Fruit fly (Drosophila melanogaster) whole organism, prepupa: Measurements from ENCODE around the gene CG5644.

Experiments used
- Blimp-1 ChIP-seq: fragments of 200-800 bp; sonication (Bioruptor generic); optimal IDR thresholded peaks from 3 replicates; lab custom pipeline; 2017; ENCODE audit warnings: missing biosample characterization, missing genetic modification characterization, mild to moderate bottlenecking, moderate library complexity, missing genetic modification reagents
- CG10669 ChIP-seq: fragments of 200-800 bp; sonication (Bioruptor generic); optimal IDR thresholded peaks from 3 replicates; lab custom pipeline; 2018; ENCODE audit warnings: missing biosample characterization, mild to moderate bottlenecking, missing genetic modification characterization, moderate library complexity
- CG11294 ChIP-seq: fragments of 200-800 bp; sonication (Bioruptor generic); IDR thresholded peaks from 2 replicates; pipeline ENCODE4 v1.3.6; 2022; ENCODE audit warnings: missing biosample characterization, missing genetic modification characterization
- CG11762 ChIP-seq: fragments of 200-800 bp; sonication (Bioruptor generic); optimal IDR thresholded peaks from 3 replicates; lab custom pipeline; 2016; ENCODE audit warnings: missing biosample characterization, missing genetic modification characterization; ENCODE audit not compliant: insufficient read depth
- CG11902 ChIP-seq: fragments of 200-800 bp; sonication (Bioruptor generic); optimal IDR thresholded peaks from 3 replicates; lab custom pipeline; 2016; ENCODE audit warnings: missing biosample characterization, missing genetic modification characterization
- CG16779 ChIP-seq: fragments of 200-800 bp; sonication (Bioruptor generic); optimal IDR thresholded peaks from 3 replicates; lab custom pipeline; 2017; ENCODE audit warnings: missing biosample characterization, mild to moderate bottlenecking, missing genetic modification characterization
- CG3032 ChIP-seq: fragments of 200-800 bp; optimal IDR thresholded peaks from 2 replicates; lab custom pipeline; 2019; ENCODE audit warnings: missing biosample characterization, mild to moderate bottlenecking, missing genetic modification characterization, moderate library complexity
- CG31627 ChIP-seq: fragments of 200-800 bp; sonication (Bioruptor generic); optimal IDR thresholded peaks from 3 replicates; lab custom pipeline; 2016; ENCODE audit warnings: missing biosample characterization, missing genetic modification characterization
- CG32006 ChIP-seq: fragments of 200-800 bp; sonication (Bioruptor generic); optimal IDR thresholded peaks from 3 replicates; lab custom pipeline; 2017; ENCODE audit warnings: missing biosample characterization, mild to moderate bottlenecking, missing genetic modification characterization
- CG34406 ChIP-seq: fragments of 200-800 bp; sonication (Bioruptor generic); optimal IDR thresholded peaks from 3 replicates; lab custom pipeline; 2016; ENCODE audit warnings: missing biosample characterization, missing genetic modification characterization
- CG6163 ChIP-seq: fragments of 200-800 bp; sonication (Bioruptor generic); IDR thresholded peaks from 3 replicates; pipeline ENCODE4 v1.3.6; 2022; ENCODE audit warnings: missing biosample characterization, missing genetic modification characterization
- CG6276 ChIP-seq: fragments of 200-800 bp; sonication (Bioruptor generic); optimal IDR thresholded peaks from 2 replicates; lab custom pipeline; 2017; ENCODE audit warnings: missing biosample characterization, mild to moderate bottlenecking, missing genetic modification characterization
- CG6792 ChIP-seq: fragments of 200-800 bp; sonication (Bioruptor generic); optimal IDR thresholded peaks from 3 replicates; lab custom pipeline; 2016; ENCODE audit warnings: missing biosample characterization, missing genetic modification characterization
- CG6808 ChIP-seq: fragments of 200-800 bp; sonication (Bioruptor generic); optimal IDR thresholded peaks from 3 replicates; lab custom pipeline; 2017; ENCODE audit warnings: missing biosample characterization, missing genetic modification characterization, mild to moderate bottlenecking, moderate library complexity, missing genetic modification reagents
- CG7368 ChIP-seq: fragments of 200-800 bp; sonication (Bioruptor generic); optimal IDR thresholded peaks from 3 replicates; lab custom pipeline; 2016; ENCODE audit warnings: missing biosample characterization, missing genetic modification characterization
- CG8119 ChIP-seq: fragments of 200-800 bp; sonication (Bioruptor generic); IDR thresholded peaks from 3 replicates; pipeline ENCODE4 v1.3.6; 2022; ENCODE audit warnings: missing biosample characterization, missing genetic modification characterization
- CG8319 ChIP-seq: fragments of 200-800 bp; sonication (Bioruptor generic); optimal IDR thresholded peaks from 3 replicates; lab custom pipeline; 2016; ENCODE audit warnings: missing biosample characterization, missing genetic modification characterization
- CG8632 ChIP-seq: fragments of 200-800 bp; sonication (Bioruptor generic); optimal IDR thresholded peaks from 3 replicates; lab custom pipeline; 2016; ENCODE audit warnings: missing biosample characterization, missing genetic modification characterization
- Eip75B ChIP-seq: fragments of 200-800 bp; sonication (Bioruptor generic); optimal IDR thresholded peaks from 3 replicates; lab custom pipeline; 2016; ENCODE audit warnings: missing biosample characterization, missing genetic modification characterization
- Eip78C ChIP-seq: fragments of 200-800 bp; sonication (Bioruptor generic); peaks from one replicate; lab custom pipeline; 2016; ENCODE audit warnings: missing biosample characterization, missing genetic modification characterization
- Eip93F ChIP-seq: fragments of 200-800 bp; sonication (Bioruptor generic); optimal IDR thresholded peaks from 2 replicates; lab custom pipeline; 2016; ENCODE audit warnings: missing biosample characterization, mild to moderate bottlenecking, missing genetic modification characterization
- Ets21C ChIP-seq: fragments of 200-800 bp; sonication (Bioruptor generic); optimal IDR thresholded peaks from 3 replicates; lab custom pipeline; 2016; ENCODE audit warnings: missing biosample characterization, missing genetic modification characterization
- Ets96B ChIP-seq: fragments of 200-800 bp; optimal IDR thresholded peaks from 2 replicates; lab custom pipeline; 2019; ENCODE audit warnings: missing biosample characterization, mild to moderate bottlenecking, missing genetic modification characterization, moderate library complexity
- Gug ChIP-seq: fragments of 200-800 bp; sonication (Bioruptor generic); IDR thresholded peaks from 2 replicates; pipeline ENCODE4 v1.3.6; 2022; ENCODE audit warnings: missing biosample characterization, missing genetic modification characterization
- Hr39 ChIP-seq: fragments of 200-800 bp; sonication (Bioruptor generic); optimal IDR thresholded peaks from 2 replicates; lab custom pipeline; 2016; ENCODE audit warnings: missing biosample characterization, missing genetic modification characterization
- Hr4 ChIP-seq: fragments of 200-800 bp; sonication (Bioruptor generic); optimal IDR thresholded peaks from 3 replicates; lab custom pipeline; 2016; ENCODE audit warnings: missing biosample characterization, missing genetic modification characterization
- Lpt ChIP-seq: fragments of 200-800 bp; sonication (Bioruptor generic); optimal IDR thresholded peaks from 3 replicates; lab custom pipeline; 2016; ENCODE audit warnings: missing biosample characterization, missing genetic modification characterization
- Met ChIP-seq: fragments of 200-800 bp; sonication (Bioruptor generic); optimal IDR thresholded peaks from 3 replicates; lab custom pipeline; 2016; ENCODE audit warnings: missing biosample characterization, missing genetic modification characterization
- OdsH ChIP-seq: fragments of 200-800 bp; sonication (Bioruptor generic); optimal IDR thresholded peaks from 3 replicates; lab custom pipeline; 2016; ENCODE audit warnings: missing biosample characterization, missing genetic modification characterization
- Smox ChIP-seq: fragments of 200-800 bp; sonication (Bioruptor generic); optimal IDR thresholded peaks from 3 replicates; lab custom pipeline; 2016; ENCODE audit warnings: missing biosample characterization, missing genetic modification characterization
- Sox102F ChIP-seq: fragments of 200-800 bp; sonication (Bioruptor generic); optimal IDR thresholded peaks from 2 replicates; lab custom pipeline; 2016; ENCODE audit warnings: missing biosample characterization, mild to moderate bottlenecking, missing genetic modification characterization
- Sox14 ChIP-seq: fragments of 200-800 bp; sonication (Bioruptor generic); optimal IDR thresholded peaks from 3 replicates; lab custom pipeline; 2016; ENCODE audit warnings: missing biosample characterization, missing genetic modification characterization
- Sox15 ChIP-seq: fragments of 200-800 bp; sonication (Bioruptor generic); optimal IDR thresholded peaks from 3 replicates; lab custom pipeline; 2016; ENCODE audit warnings: missing biosample characterization, missing genetic modification characterization
- achi ChIP-seq: fragments of 200-800 bp; sonication (Bioruptor generic); optimal IDR thresholded peaks from 3 replicates; lab custom pipeline; 2016; ENCODE audit warnings: missing biosample characterization, missing genetic modification characterization
- cyc ChIP-seq: fragments of 200-800 bp; sonication (Bioruptor generic); optimal IDR thresholded peaks from 3 replicates; lab custom pipeline; 2016; ENCODE audit warnings: missing biosample characterization, missing genetic modification characterization
- dsx ChIP-seq: fragments of 200-800 bp; optimal IDR thresholded peaks from 3 replicates; lab custom pipeline; 2019; ENCODE audit warnings: missing biosample characterization, mild to moderate bottlenecking, missing genetic modification characterization, moderate library complexity; ENCODE audit not compliant: poor library complexity, severe bottlenecking
- fd85E ChIP-seq: fragments of 200-800 bp; sonication (Bioruptor generic); optimal IDR thresholded peaks from 3 replicates; lab custom pipeline; 2016; ENCODE audit warnings: missing biosample characterization, missing genetic modification characterization
- lz ChIP-seq: fragments of 200-800 bp; sonication (Bioruptor generic); optimal IDR thresholded peaks from 3 replicates; lab custom pipeline; 2016; ENCODE audit warnings: missing biosample characterization, missing genetic modification characterization
- net ChIP-seq: fragments of 200-800 bp; sonication (Bioruptor generic); optimal IDR thresholded peaks from 3 replicates; lab custom pipeline; 2016; ENCODE audit warnings: missing biosample characterization, missing genetic modification characterization
- spab ChIP-seq: fragments of 200-800 bp; sonication (Bioruptor generic); optimal IDR thresholded peaks from 2 replicates; lab custom pipeline; 2017; ENCODE audit warnings: missing biosample characterization, mild to moderate bottlenecking, missing genetic modification characterization, missing genetic modification reagents
- svp ChIP-seq: fragments of 200-800 bp; sonication (Bioruptor generic); peaks from one replicate; lab custom pipeline; 2016; ENCODE audit warnings: missing biosample characterization, missing genetic modification characterization
- topi ChIP-seq: fragments of 200-800 bp; sonication (Bioruptor generic); optimal IDR thresholded peaks from 3 replicates; lab custom pipeline; 2016; ENCODE audit warnings: missing biosample characterization, missing genetic modification characterization
- vri ChIP-seq: fragments of 200-800 bp; sonication (Bioruptor generic); optimal IDR thresholded peaks from 3 replicates; lab custom pipeline; 2016; ENCODE audit warnings: missing biosample characterization, mild to moderate bottlenecking, missing genetic modification characterization

The CG5644 gene

DNA sequence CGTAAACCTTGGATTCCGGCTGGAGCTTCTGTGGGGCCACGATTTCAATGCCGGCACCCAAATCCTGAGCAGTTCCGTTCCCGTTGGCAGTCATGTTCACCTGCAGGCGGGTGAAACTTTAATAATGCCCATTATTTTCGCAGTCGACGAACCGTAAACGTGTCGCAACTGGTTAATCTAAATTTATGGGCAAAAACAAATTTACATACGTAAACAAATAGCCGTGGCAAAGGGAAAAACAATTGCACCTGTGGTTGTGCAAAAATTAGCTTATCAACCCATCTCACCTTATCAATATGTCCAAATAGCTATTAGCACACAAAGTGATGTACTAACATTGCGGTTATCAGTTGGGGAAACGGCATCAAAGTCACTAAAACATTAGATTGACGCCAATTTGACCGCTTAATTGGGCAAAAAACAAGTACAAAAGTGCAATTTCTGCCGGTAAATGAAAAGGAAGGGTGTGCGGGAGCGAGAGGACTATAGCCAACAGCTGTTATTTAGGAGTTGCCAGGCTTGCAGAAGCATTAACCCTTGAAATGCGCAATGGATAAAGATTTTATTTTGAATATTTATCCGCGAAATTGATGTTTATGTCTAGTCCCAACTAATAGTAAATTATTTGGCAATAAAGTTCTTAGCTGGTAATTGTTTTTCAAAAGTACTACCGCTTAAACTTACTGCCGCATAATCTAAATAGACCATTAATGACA, 5.6 kb upstream of the CG5644 start (continued):
- TF ChIP-seq Gug (GFP tag; lab: Robert Waterston, UW) (no peak), CG8632 (GFP tag; lab: Kevin White, UChicago) (no peak), CG6276 (no peak), Ets96B (tag; lab: Kevin White, UChicago) (no peak), Ets21C (GFP tag; lab: Kevin White, UChicago) (no peak), CG34406 (GFP tag; lab: Kevin White, UChicago) (no peak), Eip75B (peak; percentile 41), topi (GFP tag; lab: Kevin White, UChicago) (no peak), Sox14 (GFP tag; lab: Kevin White, UChicago) (peak; percentile 13), CG6808 (GFP tag; lab: Kevin White, UChicago) (no peak), vri (no peak)

DNA sequence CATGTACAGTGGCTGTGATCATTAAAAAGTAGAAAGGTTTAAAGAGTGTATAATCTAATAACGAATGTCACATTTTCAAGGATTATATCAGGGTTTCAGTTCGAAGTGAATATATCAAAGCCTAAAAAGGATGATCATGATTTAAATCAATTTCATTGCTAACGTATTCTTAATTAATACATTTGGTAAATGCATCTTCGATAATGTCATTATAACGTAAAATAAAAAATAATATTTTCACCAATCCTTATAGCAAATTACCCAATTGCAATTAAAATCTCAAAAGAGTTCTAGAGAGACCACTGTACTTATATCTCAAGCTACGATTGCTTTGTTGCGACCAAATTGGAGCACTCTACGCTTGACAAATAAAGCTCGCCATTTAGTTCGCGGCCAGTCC, 2.4 kb upstream of the CG5644 start:
- no peak for TF ChIP-seq CG32006
- no peak for TF ChIP-seq Ets96B (tag; lab: Kevin White, UChicago)
- TF ChIP-seq cyc (GFP tag; lab: Kevin White, UChicago), result no peak
- no peak for TF ChIP-seq net (GFP tag; lab: Kevin White, UChicago)
- TF ChIP-seq Smox (GFP tag; lab: Kevin White, UChicago), result no peak
- no peak for TF ChIP-seq Hr39
- peak; percentile 75 for TF ChIP-seq svp (GFP tag; lab: Kevin White, UChicago)
- TF ChIP-seq Eip78C (GFP tag; lab: Kevin White, UChicago), result peak; percentile 79
- TF ChIP-seq, all 60 proteins: peak for 2

DNA sequence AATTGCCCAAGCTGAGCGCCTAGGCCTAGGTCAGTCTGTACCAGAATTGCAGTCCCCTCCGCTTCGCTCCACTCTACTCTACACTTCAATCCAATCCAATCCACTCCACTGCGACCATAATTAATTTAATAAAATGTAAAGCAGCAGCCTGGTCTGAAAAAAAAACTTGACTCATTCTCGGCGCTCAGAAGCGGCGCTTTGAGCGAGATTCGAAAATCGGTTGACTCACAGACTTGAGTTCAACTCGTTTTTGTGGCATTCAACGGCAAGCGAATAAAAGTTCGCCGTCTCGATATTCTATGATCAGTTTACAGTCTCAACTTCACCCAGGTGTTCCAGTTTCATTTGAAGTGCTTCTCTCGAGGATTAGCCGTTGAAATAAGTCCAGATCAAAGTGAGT, 1.8 kb upstream of the CG5644 start, which contains the start of gene CG13314:
Gene CG13314 (plus strand): TSS at position 301 of the 400 bp plus-strand sequence.
- no peak for TF ChIP-seq CG16779 (tag; lab: Kevin White, UChicago)
- TF ChIP-seq Sox102F (GFP tag; lab: Kevin White, UChicago), result no peak
- no peak for TF ChIP-seq Eip93F (GFP tag; lab: Kevin White, UChicago)
- TF ChIP-seq Blimp-1 (GFP tag; lab: Kevin White, UChicago), result no peak
- TF ChIP-seq net (GFP tag; lab: Kevin White, UChicago), result no peak
- TF ChIP-seq topi (GFP tag; lab: Kevin White, UChicago), result no peak
- TF ChIP-seq Met, result no peak
- no peak for TF ChIP-seq CG34406 (GFP tag; lab: Kevin White, UChicago)
- TF ChIP-seq CG11762, result no peak
- no peak for TF ChIP-seq CG10669 (GFP tag; lab: Kevin White, UChicago)
- TF ChIP-seq fd85E (GFP tag; lab: Kevin White, UChicago), result no peak
- no peak for TF ChIP-seq CG8119 (GFP tag; lab: Robert Waterston, UW)
- TF ChIP-seq OdsH (GFP tag; lab: Kevin White, UChicago), result no peak
- no peak for TF ChIP-seq dsx (GFP tag; lab: Kevin White, UChicago)
- TF ChIP-seq Sox14 (GFP tag; lab: Kevin White, UChicago), result no peak
- TF ChIP-seq CG7368, result no peak
- TF ChIP-seq Eip75B, result no peak
- no peak for TF ChIP-seq Hr4
- TF ChIP-seq CG3032 (tag; lab: Kevin White, UChicago), result no peak
- TF ChIP-seq lz (GFP tag; lab: Kevin White, UChicago), result no peak
- TF ChIP-seq, all 60 proteins: peak for 0

DNA sequence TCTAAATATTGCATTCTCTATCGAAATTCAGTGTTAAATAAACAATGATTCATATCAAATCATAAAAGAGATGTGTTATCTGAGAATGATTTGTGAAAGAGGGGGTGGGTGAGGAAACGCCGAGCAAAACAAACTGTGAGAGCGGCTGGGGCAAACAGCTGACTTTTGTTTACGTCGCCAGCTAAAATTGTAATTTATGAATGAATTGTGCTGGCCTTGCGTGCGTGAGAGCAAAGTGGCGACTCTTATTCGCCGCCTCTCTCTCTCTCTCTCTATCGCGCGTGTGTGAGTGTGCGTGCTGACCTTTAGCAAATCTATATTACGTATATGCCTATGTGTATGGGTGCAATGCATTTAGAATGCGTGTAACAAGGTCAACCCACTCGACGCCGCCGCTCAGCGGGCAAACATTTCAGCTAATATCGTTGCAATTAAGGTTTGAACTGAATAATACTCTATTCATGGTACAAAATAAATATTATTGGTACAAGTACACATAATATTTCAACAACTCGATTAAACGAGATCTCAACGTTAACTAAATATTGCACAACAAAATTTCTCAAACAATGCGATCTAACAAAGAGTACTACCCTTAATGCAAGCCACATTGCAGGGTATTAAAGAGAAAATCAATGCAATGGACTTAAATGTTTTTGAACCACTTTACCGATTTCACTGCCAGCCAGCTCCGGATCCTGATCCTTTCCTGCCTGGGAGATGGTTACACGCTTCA, 834 bp downstream of the CG5644 start:
- TF ChIP-seq dsx (GFP tag; lab: Kevin White, UChicago), result no peak
- TF ChIP-seq CG11902 (GFP tag; lab: Kevin White, UChicago), result no peak
- TF ChIP-seq cyc (GFP tag; lab: Kevin White, UChicago), result peak; percentile 35
- TF ChIP-seq Sox102F (GFP tag; lab: Kevin White, UChicago), result no peak
- no peak for TF ChIP-seq spab (GFP tag; lab: Kevin White, UChicago)
- TF ChIP-seq CG6792 (GFP tag; lab: Kevin White, UChicago), result peak; percentile 18
- peak; percentile 22 for TF ChIP-seq achi (GFP tag; lab: Kevin White, UChicago)
- no peak for TF ChIP-seq Lpt
- TF ChIP-seq CG10669 (GFP tag; lab: Kevin White, UChicago), result no peak
- TF ChIP-seq CG11294 (GFP tag; lab: Robert Waterston, UW), result peak; percentile 80; the same call in 1 of the 2 replicates
- peak; percentile 71 for TF ChIP-seq Hr4
- no peak for TF ChIP-seq Eip93F (GFP tag; lab: Kevin White, UChicago)
- peak; percentile 29 for TF ChIP-seq CG34406 (GFP tag; lab: Kevin White, UChicago)
- no peak for TF ChIP-seq CG8319
- TF ChIP-seq CG31627 (GFP tag; lab: Kevin White, UChicago), result peak; percentile 62
- TF ChIP-seq Sox15 (GFP tag; lab: Kevin White, UChicago), result no peak
- TF ChIP-seq Smox (GFP tag; lab: Kevin White, UChicago), result no peak
- TF ChIP-seq CG6163, result peak; percentile 60; the same call in 2 of the 3 replicates
